Worm (Caenorhabditis elegans) whole organism, L1 larva: Measurements from ENCODE around the gene K12H6.12.

Experiments
- C04F5.9 ChIP-seq: sonication (generic microtip); optimal IDR thresholded peaks from 2 replicates; lab custom pipeline; 2016; ENCODE audit warnings: missing genetic modification characterization, missing compliant biosample characterization
- Y116A8C.19 ChIP-seq: sonication (generic microtip); optimal IDR thresholded peaks from 2 replicates; lab custom pipeline; 2016; ENCODE audit warnings: missing compliant biosample characterization, missing genetic modification characterization, borderline replicate concordance
- aha-1 ChIP-seq: fragments of 150-350 bp; optimal IDR thresholded peaks from 2 replicates; lab custom pipeline; 2014; ENCODE audit warnings: missing biosample characterization, missing genetic modification characterization
- ama-1 ChIP-seq: fragments of 150-350 bp; optimal IDR thresholded peaks from 2 replicates; lab custom pipeline; 2014
- blmp-1 ChIP-seq: fragments of 150-350 bp; optimal IDR thresholded peaks from 2 replicates; lab custom pipeline; 2014; ENCODE audit warnings: missing biosample characterization, missing genetic modification characterization
- ceh-82 ChIP-seq, 3 experiments: fragments of 150-350 bp in 1 of 3; sonication (generic microtip) in 2 of 3; optimal IDR thresholded peaks; 2 replicates each; lab custom pipeline; 2014 to 2017; ENCODE audit warnings: missing biosample characterization in 3 of 3, missing genetic modification characterization in 3 of 3
- ceh-88 ChIP-seq: fragments of 200-800 bp; sonication (Bioruptor generic); IDR thresholded peaks from 2 replicates; pipeline ENCODE4 v1.3.6; 2022; ENCODE audit warnings: missing genetic modification characterization, missing compliant biosample characterization
- ceh-90 ChIP-seq: sonication (generic microtip); optimal IDR thresholded peaks from 2 replicates; lab custom pipeline; 2016; ENCODE audit warnings: missing genetic modification characterization, missing compliant biosample characterization
- ces-1 ChIP-seq: fragments of 150-350 bp; optimal IDR thresholded peaks from 2 replicates; lab custom pipeline; 2014; ENCODE audit warnings: missing biosample characterization, missing genetic modification reagents, missing genetic modification characterization
- dpl-1 ChIP-seq, 3 experiments: fragments of 150-350 bp in 2 of 3; sonication (generic microtip) in 1 of 3; optimal IDR thresholded peaks; 2 replicates each; lab custom pipeline; 2014 to 2017; ENCODE audit warnings: missing biosample characterization in 3 of 3, missing genetic modification characterization in 3 of 3, missing genetic modification reagents in 3 of 3
- efl-1 ChIP-seq, 4 experiments: fragments of 150-350 bp; optimal IDR thresholded peaks in 3 of 4; peaks in 1 of 4; 1 replicate in 1 of 4; 2 replicates in 3 of 4; lab custom pipeline; 2014; ENCODE audit warnings: missing biosample characterization in 2 of 4, missing genetic modification characterization in 2 of 4, missing genetic modification reagents in 2 of 4
- elt-2 ChIP-seq: sonication (generic microtip); optimal IDR thresholded peaks from 2 replicates; lab custom pipeline; 2016; ENCODE audit warnings: missing genetic modification characterization, mild to moderate bottlenecking, inconsistent platforms, missing compliant biosample characterization, missing genetic modification reagents
- elt-3 ChIP-seq, 6 experiments: fragments of 150-350 bp in 1 of 6; sonication (generic microtip); optimal IDR thresholded peaks; 2 replicates each; lab custom pipeline; 2017 to 2018; ENCODE audit warnings: missing biosample characterization in 6 of 6, missing genetic modification characterization in 6 of 6, inconsistent platforms in 1 of 6
- fkh-10 ChIP-seq: sonication (generic microtip); optimal IDR thresholded peaks from 2 replicates; lab custom pipeline; 2017; ENCODE audit warnings: missing biosample characterization, missing genetic modification reagents, missing genetic modification characterization
- fkh-4 ChIP-seq: sonication (generic microtip); optimal IDR thresholded peaks from 2 replicates; lab custom pipeline; 2016; ENCODE audit warnings: missing compliant biosample characterization, missing genetic modification characterization, borderline replicate concordance
- fkh-8 ChIP-seq: sonication (generic microtip); optimal IDR thresholded peaks from 2 replicates; lab custom pipeline; 2016; ENCODE audit warnings: mild to moderate bottlenecking, missing genetic modification characterization, missing compliant biosample characterization
- hlh-17 ChIP-seq: fragments of 200-800 bp; sonication (Bioruptor generic); optimal IDR thresholded peaks from 2 replicates; lab custom pipeline; 2018; ENCODE audit warnings: missing genetic modification characterization, mild to moderate bottlenecking, missing compliant biosample characterization, moderate library complexity, borderline replicate concordance
- hlh-4 ChIP-seq: sonication (generic microtip); optimal IDR thresholded peaks from 2 replicates; lab custom pipeline; 2016; ENCODE audit warnings: mild to moderate bottlenecking, missing genetic modification characterization, missing compliant biosample characterization
- hpl-2 ChIP-seq: fragments of 150-350 bp; optimal IDR thresholded peaks from 2 replicates; lab custom pipeline; 2014; ENCODE audit warnings: missing biosample characterization, missing genetic modification reagents, missing genetic modification characterization
- lin-13 ChIP-seq: fragments of 150-350 bp; optimal IDR thresholded peaks from 2 replicates; lab custom pipeline; 2014; ENCODE audit warnings: missing biosample characterization, missing genetic modification reagents, missing genetic modification characterization
- lin-14 ChIP-seq: fragments of 200-800 bp; sonication (Bioruptor generic); optimal IDR thresholded peaks from 2 replicates; lab custom pipeline; 2018; ENCODE audit warnings: mild to moderate bottlenecking, missing genetic modification characterization, moderate library complexity, missing compliant biosample characterization
- lin-35 ChIP-seq, 2 experiments: fragments of 150-350 bp; optimal IDR thresholded peaks; 2 replicates each; lab custom pipeline; 2014; ENCODE audit warnings: missing biosample characterization in 2 of 2, missing genetic modification characterization in 2 of 2, missing genetic modification reagents in 2 of 2
- lin-39 ChIP-seq: fragments of 150-350 bp; optimal IDR thresholded peaks from 2 replicates; lab custom pipeline; 2014; ENCODE audit warnings: missing biosample characterization, missing genetic modification reagents, missing genetic modification characterization
- lir-3 ChIP-seq: sonication (generic microtip); optimal IDR thresholded peaks from 2 replicates; lab custom pipeline; 2016; ENCODE audit warnings: mild to moderate bottlenecking, missing genetic modification characterization, moderate library complexity, missing compliant biosample characterization; ENCODE audit not compliant: poor library complexity
- lsy-2 ChIP-seq, 2 experiments: fragments of 150-350 bp; optimal IDR thresholded peaks; 2 replicates each; lab custom pipeline; 2014; ENCODE audit warnings: missing biosample characterization in 2 of 2, missing genetic modification characterization in 2 of 2
- mdl-1 ChIP-seq, 2 experiments: fragments of 150-350 bp; optimal IDR thresholded peaks; 2 replicates each; lab custom pipeline; 2014 to 2017; ENCODE audit warnings: missing biosample characterization in 2 of 2, missing genetic modification characterization in 2 of 2, inconsistent platforms in 1 of 2
- mep-1 ChIP-seq: fragments of 150-350 bp; optimal IDR thresholded peaks from 2 replicates; lab custom pipeline; 2014; ENCODE audit warnings: missing biosample characterization, missing genetic modification characterization
- nhr-11 ChIP-seq: fragments of 150-350 bp; optimal IDR thresholded peaks from 2 replicates; lab custom pipeline; 2014; ENCODE audit warnings: missing biosample characterization, missing genetic modification characterization
- nhr-12 ChIP-seq: sonication (generic microtip); optimal IDR thresholded peaks from 2 replicates; lab custom pipeline; 2017; ENCODE audit warnings: missing biosample characterization, missing genetic modification characterization
- nhr-47 ChIP-seq: sonication (generic microtip); optimal IDR thresholded peaks from 2 replicates; lab custom pipeline; 2016; ENCODE audit warnings: mild to moderate bottlenecking, missing genetic modification characterization, moderate library complexity, missing compliant biosample characterization
- nhr-71 ChIP-seq: sonication (generic microtip); optimal IDR thresholded peaks from 2 replicates; lab custom pipeline; 2016; ENCODE audit warnings: mild to moderate bottlenecking, missing genetic modification characterization, moderate library complexity, missing compliant biosample characterization
- nhr-77 ChIP-seq: fragments of 150-350 bp; optimal IDR thresholded peaks from 2 replicates; lab custom pipeline; 2014; ENCODE audit warnings: missing biosample characterization, missing genetic modification characterization
- nhr-85 ChIP-seq: sonication (generic microtip); peaks from one replicate; lab custom pipeline; 2016; ENCODE audit warnings: missing genetic modification characterization, inconsistent platforms, missing compliant biosample characterization
- nhr-90 ChIP-seq: sonication (generic microtip); optimal IDR thresholded peaks from 2 replicates; lab custom pipeline; 2016; ENCODE audit warnings: mild to moderate bottlenecking, missing genetic modification characterization, missing compliant biosample characterization; ENCODE audit not compliant: poor library complexity
- rnt-1 ChIP-seq: sonication (generic microtip); optimal IDR thresholded peaks from 2 replicates; lab custom pipeline; 2016; ENCODE audit warnings: mild to moderate bottlenecking, missing genetic modification characterization, moderate library complexity, missing compliant biosample characterization
- skn-1 ChIP-seq: fragments of 150-350 bp; optimal IDR thresholded peaks from 2 replicates; lab custom pipeline; 2014; ENCODE audit warnings: missing biosample characterization, missing genetic modification characterization
- snu-23 ChIP-seq: sonication (generic microtip); optimal IDR thresholded peaks from 2 replicates; lab custom pipeline; 2016; ENCODE audit warnings: missing genetic modification characterization, missing compliant biosample characterization
- swsn-7 ChIP-seq: sonication (generic microtip); optimal IDR thresholded peaks from 2 replicates; lab custom pipeline; 2016; ENCODE audit warnings: missing genetic modification characterization, missing compliant biosample characterization
- tlp-1 ChIP-seq: fragments of 150-350 bp; optimal IDR thresholded peaks from 2 replicates; lab custom pipeline; 2014; ENCODE audit warnings: missing biosample characterization, missing genetic modification characterization
- unc-130 ChIP-seq: fragments of 150-350 bp; optimal IDR thresholded peaks from 2 replicates; lab custom pipeline; 2017; ENCODE audit warnings: missing biosample characterization, missing genetic modification characterization, inconsistent platforms
- unc-30 ChIP-seq: sonication (generic microtip); optimal IDR thresholded peaks from 2 replicates; lab custom pipeline; 2017; ENCODE audit warnings: missing biosample characterization, missing genetic modification characterization
- unc-62 ChIP-seq: fragments of 150-350 bp; optimal IDR thresholded peaks from 2 replicates; lab custom pipeline; 2014; ENCODE audit warnings: missing biosample characterization, missing genetic modification reagents, missing genetic modification characterization
- unc-98 ChIP-seq: fragments of 200-800 bp; sonication (Bioruptor generic); IDR thresholded peaks from 2 replicates; pipeline ENCODE4 v1.3.6; 2022; ENCODE audit warnings: missing genetic modification characterization, missing compliant biosample characterization
- vab-15 ChIP-seq: sonication (generic microtip); optimal IDR thresholded peaks from 2 replicates; lab custom pipeline; 2017; ENCODE audit warnings: missing genotype, mild to moderate bottlenecking, missing genetic modification characterization, missing compliant biosample characterization
- zag-1 ChIP-seq: fragments of 150-350 bp; optimal IDR thresholded peaks from 2 replicates; lab custom pipeline; 2014; ENCODE audit warnings: missing biosample characterization, missing genetic modification characterization
- zip-4 ChIP-seq: fragments of 200-800 bp; sonication (Bioruptor generic); optimal IDR thresholded peaks from 2 replicates; lab custom pipeline; 2018; ENCODE audit warnings: mild to moderate bottlenecking, missing genetic modification characterization, moderate library complexity, missing compliant biosample characterization
- ztf-11 ChIP-seq, 2 experiments: sonication (generic microtip); optimal IDR thresholded peaks; 2 replicates each; lab custom pipeline; 2016 to 2017; ENCODE audit warnings: missing genetic modification characterization in 2 of 2, missing biosample characterization in 1 of 2, missing compliant biosample characterization in 1 of 2

K12H6.12 gene

ce11 chrII:2829482-2829881 is 21.5 kb downstream of the K12H6.12 start:
- TF ChIP-seq unc-98 (GFP tag; lab: Robert Waterston, UW): no peak
- TF ChIP-seq tlp-1 (tag; lab: Kevin White, UChicago): no peak
- TF ChIP-seq elt-2: no peak
- no peak for TF ChIP-seq nhr-47
- no peak for TF ChIP-seq mdl-1 (tag; optimal IDR thresholded peaks at IDR 0.05; lab: Kevin White, UChicago)
- TF ChIP-seq unc-62 (GFP tag; lab: Kevin White, UChicago): no peak
- no peak for TF ChIP-seq aha-1 (tag; lab: Kevin White, UChicago)
- TF ChIP-seq lin-35 (GFP tag; optimal IDR thresholded peaks at IDR 0.05; lab: Kevin White, UChicago): no peak
- TF ChIP-seq hpl-2 (GFP tag; lab: Kevin White, UChicago): no peak
- no peak for TF ChIP-seq swsn-7
- TF ChIP-seq, all 84 proteins: peak for 0

ce11 chrII:2830144-2830543 is 22.2 kb downstream of the K12H6.12 start:
- TF ChIP-seq efl-1 (optimal IDR thresholded peaks at IDR 0.05; lab: Kevin White, UChicago) (no peak), efl-1 (GFP tag; optimal IDR thresholded peaks at IDR 0.05 in 1 of 2; lab: Kevin White, UChicago) (peak in 1 of 2 experiments; percentile 75), nhr-85 (tag; lab: Kevin White, UChicago) (peak; percentile 42), mep-1 (tag; lab: Kevin White, UChicago) (no peak)

ce11 chrII:2831173-2831572 is 23.2 kb downstream of the K12H6.12 start, which contains the start of gene K12H6.6:
TSS of gene K12H6.6 (minus strand) at chrII:2831233.
- TF ChIP-seq nhr-85 (tag; lab: Kevin White, UChicago): peak; percentile 45
- peak; percentile 30 for TF ChIP-seq fkh-8 (tag; lab: Kevin White, UChicago)
- TF ChIP-seq lin-14 (GFP tag; lab: Kevin White, UChicago): peak; percentile 70
- no peak for TF ChIP-seq lin-39 (tag; lab: Kevin White, UChicago)
- peak in 1 of 3 experiments; percentile 9 for TF ChIP-seq dpl-1 (GFP tag; optimal IDR thresholded peaks at IDR 0.05; lab: Kevin White, UChicago)
- peak; percentile 6 for TF ChIP-seq lin-13 (GFP tag; lab: Kevin White, UChicago)
- no peak for TF ChIP-seq ceh-90 (tag; lab: Kevin White, UChicago)
- no peak for TF ChIP-seq nhr-11 (tag; lab: Kevin White, UChicago)
- TF ChIP-seq nhr-71 (tag; lab: Kevin White, UChicago): peak; percentile 39
- TF ChIP-seq rnt-1: no peak
- peak; percentile 11 for TF ChIP-seq snu-23
- TF ChIP-seq skn-1 (tag; lab: Kevin White, UChicago): peak; percentile 43
- no peak for TF ChIP-seq hlh-4 (tag; lab: Kevin White, UChicago)
- TF ChIP-seq, all 84 proteins: peak for 8

ce11 chrII:2832098-2832497 is 24.1 kb downstream of the K12H6.12 start:
- TF ChIP-seq nhr-12 (tag; lab: Kevin White, UChicago): no peak
- no peak for TF ChIP-seq Y116A8C.19 (tag; lab: Kevin White, UChicago)
- TF ChIP-seq C04F5.9 (tag; lab: Kevin White, UChicago): no peak
- no peak for TF ChIP-seq lir-3
- no peak for TF ChIP-seq ceh-88
- TF ChIP-seq ces-1 (GFP tag; lab: Kevin White, UChicago): no peak
- TF ChIP-seq elt-3 (tag; optimal IDR thresholded peaks at IDR 0.05; lab: Kevin White, UChicago): peak in 1 of 6 experiments; percentile 38
- peak in 1 of 2 experiments; percentile 37 for TF ChIP-seq lin-35 (GFP tag; optimal IDR thresholded peaks at IDR 0.05; lab: Kevin White, UChicago)
- TF ChIP-seq unc-30 (tag; lab: Kevin White, UChicago): no peak
- no peak for TF ChIP-seq ama-1
- TF ChIP-seq zag-1 (tag; lab: Kevin White, UChicago): no peak
- peak; percentile 41 for TF ChIP-seq rnt-1
- peak; percentile 6 for TF ChIP-seq nhr-90 (tag; lab: Kevin White, UChicago)
- TF ChIP-seq unc-62 (GFP tag; lab: Kevin White, UChicago): no peak
- no peak for TF ChIP-seq vab-15 (tag; lab: Kevin White, UChicago)
- no peak for TF ChIP-seq fkh-10 (GFP tag; lab: Kevin White, UChicago)
- TF ChIP-seq lsy-2 (tag; optimal IDR thresholded peaks at IDR 0.05; lab: Kevin White, UChicago): peak; percentile 40 to 54
- no peak for TF ChIP-seq hlh-17
- peak in 2 of 3 experiments; percentile 10 to 15 for TF ChIP-seq dpl-1 (GFP tag; optimal IDR thresholded peaks at IDR 0.05; lab: Kevin White, UChicago)
- peak; percentile 9 for TF ChIP-seq nhr-77
- TF ChIP-seq unc-130: no peak
- TF ChIP-seq ceh-82 (tag; optimal IDR thresholded peaks at IDR 0.05; lab: Kevin White, UChicago): peak in 1 of 3 experiments; percentile 6
- TF ChIP-seq blmp-1: peak; percentile 52
- no peak for TF ChIP-seq fkh-4 (tag; lab: Kevin White, UChicago)
- no peak for TF ChIP-seq ztf-11 (tag; optimal IDR thresholded peaks at IDR 0.05; lab: Kevin White, UChicago)
- TF ChIP-seq zip-4 (GFP tag; lab: Kevin White, UChicago): no peak
